Fruit fly (Drosophila melanogaster): Measurements from ENCODE around the gene RhoU.
A peak's percentile ranks its signal among the peaks of the same experiment; 100 is the strongest.

The RhoU gene

DNA sequence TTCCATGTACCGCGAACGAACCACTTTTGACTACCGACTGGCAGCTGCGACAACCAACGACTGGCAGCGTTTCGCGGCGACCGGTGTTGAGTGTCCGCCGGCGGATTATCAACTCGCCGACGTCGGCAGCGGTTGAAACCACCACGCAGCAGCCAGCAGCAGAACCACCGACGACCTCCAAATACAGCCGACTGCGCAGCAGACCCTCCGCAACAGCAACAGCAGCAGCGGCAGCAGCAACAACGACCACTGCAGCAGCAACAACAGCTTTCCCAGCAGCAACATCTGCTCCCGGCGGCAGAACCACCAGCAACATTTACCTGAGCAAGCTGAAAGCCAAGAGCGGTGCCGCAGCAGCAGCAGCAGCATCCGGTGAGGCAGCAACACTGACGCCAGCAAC lies 38.4 kb upstream of the RhoU start (continued):
- TF ChIP-seq CG15601 (tag; optimal IDR thresholded peaks at IDR 0.05) (peak; percentile 75), CG4854 (GFP tag; optimal IDR thresholded peaks at IDR 0.05) (no peak), NC2β (GFP tag; optimal IDR thresholded peaks at IDR 0.05) (no peak), gcm (GFP tag; optimal IDR thresholded peaks at IDR 0.05) (no peak), chinmo (GFP tag; IDR thresholded peaks at IDR 0.05; ENCODE audit: partially characterized antibody) (0 out of 4 replicates have a peak, but pooled peaks have one; percentile 44)

DNA sequence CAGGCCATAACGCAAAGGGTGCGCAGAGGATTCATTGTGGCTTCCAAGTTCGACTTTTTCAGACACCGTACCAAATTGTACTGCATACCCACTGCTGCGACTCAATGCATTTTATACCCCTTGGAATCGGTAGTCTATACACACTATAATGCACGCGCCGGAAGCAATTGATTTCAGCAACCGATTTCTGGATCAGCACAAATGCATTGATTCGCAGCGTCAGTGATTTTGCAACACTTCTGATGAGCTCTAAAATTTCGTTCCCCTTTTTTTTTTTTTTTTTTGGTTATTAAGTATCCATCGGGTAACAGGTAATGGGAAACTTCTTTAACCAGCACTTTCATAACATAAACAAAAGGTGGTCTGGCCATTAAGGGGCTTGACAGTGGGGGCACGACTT lies 33.8 kb upstream of the RhoU start, which contains the start of gene Yp2:
Yp2 (minus strand) TSS at position 88 of the 400 bp plus-strand sequence.
- TF ChIP-seq CG12391 (tag; optimal IDR thresholded peaks at IDR 0.05) (no peak), Fer1 (GFP tag; optimal IDR thresholded peaks at IDR 0.05) (no peak), sens-2 (GFP tag; IDR thresholded peaks at IDR 0.05) (no peak), ham (GFP tag; IDR thresholded peaks at IDR 0.05) (no peak), dpn (GFP tag; optimal IDR thresholded peaks at IDR 0.05) (no peak), Opbp (GFP tag; IDR thresholded peaks at IDR 0.05; ENCODE audit: partially characterized antibody) (no peak), CG10565 (GFP tag; optimal IDR thresholded peaks at IDR 0.05) (no peak), salm (tag; optimal IDR thresholded peaks at IDR 0.05) (no peak), Dll (GFP tag; IDR thresholded peaks at IDR 0.05; ENCODE audit: partially characterized antibody) (no peak)

DNA sequence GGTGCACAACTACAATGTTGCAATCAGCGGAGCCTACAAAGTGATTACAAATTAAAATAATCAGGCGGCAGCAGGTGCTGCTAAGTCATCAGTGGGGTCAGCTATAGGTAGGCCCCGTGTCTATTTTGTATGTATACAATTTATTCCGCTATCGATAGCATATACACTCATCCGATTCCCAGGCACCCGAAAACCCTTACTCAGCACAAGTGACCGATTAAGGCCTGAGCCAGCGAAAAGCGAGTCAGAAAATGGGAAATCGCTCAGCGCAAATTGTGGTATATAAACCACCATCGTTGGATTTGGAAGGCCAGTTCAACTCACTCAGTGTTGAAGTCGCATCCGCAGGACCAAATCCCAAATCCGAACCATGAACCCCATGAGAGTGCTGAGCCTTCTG lies 32.8 kb upstream of the RhoU start, which contains the start of gene Yp1:
Yp1 (plus strand) TSS at position 265 of the 400 bp plus-strand sequence.
- TF ChIP-seq CG9797 (GFP tag; optimal IDR thresholded peaks at IDR 0.05) (no peak), CG2712 (tag; optimal IDR thresholded peaks at IDR 0.05) (no peak), BtbVII (GFP tag; optimal IDR thresholded peaks at IDR 0.05) (no peak), ssp (GFP tag; IDR thresholded peaks at IDR 0.05) (no peak), CG4707 (GFP tag; optimal IDR thresholded peaks at IDR 0.05) (no peak)

DNA sequence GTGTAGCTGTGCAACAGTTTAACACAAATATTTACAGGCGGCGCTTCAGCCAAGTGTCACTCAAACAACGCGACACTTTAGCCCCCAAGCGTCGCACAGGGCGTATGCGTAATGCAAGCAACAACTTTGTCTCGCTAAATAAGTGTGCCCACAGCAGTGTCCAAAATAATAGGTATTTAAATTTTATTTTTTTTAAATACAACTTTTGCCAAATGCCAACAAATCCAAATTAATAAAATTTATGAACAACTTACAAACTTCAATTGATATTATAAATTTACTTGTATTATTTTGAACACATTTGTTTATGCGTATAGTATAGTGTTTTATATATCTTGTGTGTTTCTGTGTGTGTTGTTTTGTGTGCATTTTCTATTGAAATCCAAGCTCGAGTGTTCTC lies 28.4 kb upstream of the RhoU start:
- TF ChIP-seq CG7372 (GFP tag; IDR thresholded peaks at IDR 0.05): 0 out of 2 replicates have a peak, but pooled peaks have one; percentile 26
- TF ChIP-seq sens (GFP tag): peak; percentile 56
- TF ChIP-seq trh (GFP tag; optimal IDR thresholded peaks at IDR 0.05): no peak

DNA sequence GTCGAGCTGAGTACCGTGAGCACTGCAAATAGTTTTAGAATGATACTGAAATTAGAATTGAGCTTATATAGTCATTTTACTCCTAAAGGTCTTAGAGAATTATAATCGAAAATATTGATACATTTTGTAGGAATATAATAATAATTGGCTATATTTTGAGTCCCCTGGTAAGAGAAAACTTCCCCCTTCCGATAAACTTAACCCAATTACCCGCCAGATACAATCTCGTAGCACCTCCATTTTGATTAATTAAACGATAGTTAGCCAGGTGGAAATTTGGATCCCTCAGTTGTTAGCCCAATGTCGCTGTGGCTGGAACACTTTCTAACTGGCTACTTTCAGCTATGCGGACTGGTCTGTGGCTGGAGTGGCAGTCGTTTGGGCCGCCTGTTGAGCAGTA lies 25.0 kb upstream of the RhoU start, which contains the start of gene Gr9a:
Gr9a (plus strand) TSS at position 301 of the 400 bp plus-strand sequence.
- TF ChIP-seq pzg (GFP tag; optimal IDR thresholded peaks at IDR 0.05) (no peak), E2f1 (GFP tag; IDR thresholded peaks at IDR 0.05) (no peak), CG12219 (GFP tag; optimal IDR thresholded peaks at IDR 0.05) (no peak), hth (optimal IDR thresholded peaks at IDR 0.05) (no peak), CG14667 (GFP tag; IDR thresholded peaks at IDR 0.05) (no peak)

DNA sequence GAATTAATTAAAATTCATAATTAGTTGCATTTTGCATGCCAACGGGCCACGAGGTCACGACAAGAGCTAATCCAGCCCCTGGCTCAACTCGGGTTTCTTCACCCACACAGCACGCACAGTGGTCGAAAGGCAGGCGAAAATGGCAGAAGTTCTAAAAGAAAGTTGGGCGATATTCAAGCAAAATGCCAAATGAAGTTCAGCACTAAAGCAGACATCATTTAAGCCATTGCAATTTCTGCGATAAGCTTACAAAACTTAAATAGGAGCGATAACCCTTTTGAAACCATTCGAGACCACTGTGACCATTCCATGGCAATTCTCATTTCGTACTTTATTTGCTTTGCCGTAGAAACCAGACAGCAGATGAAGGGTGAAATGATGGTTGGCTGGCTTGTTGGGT lies 18.8 kb upstream of the RhoU start:
- TF ChIP-seq sim (GFP tag; IDR thresholded peaks at IDR 0.05): no peak
- no peak for TF ChIP-seq CG34376 (GFP tag; optimal IDR thresholded peaks at IDR 0.05)
- TF ChIP-seq CG9876 (GFP tag; optimal IDR thresholded peaks at IDR 0.05): no peak
- 0 out of 3 replicates have a peak, but pooled peaks have one; percentile 37 for TF ChIP-seq ase (GFP tag; IDR thresholded peaks at IDR 0.05)
- TF ChIP-seq salm (tag; optimal IDR thresholded peaks at IDR 0.05): no peak
- TF ChIP-seq Vsx1 (GFP tag; optimal IDR thresholded peaks at IDR 0.05): no peak
- TF ChIP-seq E2f2 (GFP tag; IDR thresholded peaks at IDR 0.05): no peak
- TF ChIP-seq Sry-β (GFP tag; optimal IDR thresholded peaks at IDR 0.05): no peak
- TF ChIP-seq fu2 (GFP tag; optimal IDR thresholded peaks at IDR 0.05): no peak
- TF ChIP-seq jumu (GFP tag; optimal IDR thresholded peaks at IDR 0.05): peak; percentile 30
- TF ChIP-seq CG6683 (GFP tag; optimal IDR thresholded peaks at IDR 0.05): no peak
- no peak for TF ChIP-seq CG4282 (GFP tag; optimal IDR thresholded peaks at IDR 0.05)
- TF ChIP-seq tll (GFP tag; optimal IDR thresholded peaks at IDR 0.05): no peak
- TF ChIP-seq cas (GFP tag; IDR thresholded peaks at IDR 0.05): no peak
- peak; percentile 33 for TF ChIP-seq nmo (GFP tag; optimal IDR thresholded peaks at IDR 0.05)
- no peak for TF ChIP-seq Abd-B (GFP tag; optimal IDR thresholded peaks at IDR 0.05)
- no peak for TF ChIP-seq Tbp (GFP tag; optimal IDR thresholded peaks at IDR 0.05)
- peak; percentile 21 for TF ChIP-seq CG6254 (GFP tag; optimal IDR thresholded peaks at IDR 0.05)

Data from whole organism, embryonic.